Fruit fly (Drosophila melanogaster) whole organism, prepupa: Measurements from ENCODE around the gene Nhe2.
A peak's percentile ranks its signal among the peaks of the same experiment; 100 is the strongest.

Source experiments
- Blimp-1 ChIP-seq: fragments of 200-800 bp; sonication (Bioruptor generic); optimal IDR thresholded peaks from 3 replicates; lab custom pipeline; 2017; ENCODE audit warnings: missing biosample characterization, missing genetic modification characterization, mild to moderate bottlenecking, moderate library complexity, missing genetic modification reagents
- CG11762 ChIP-seq: fragments of 200-800 bp; sonication (Bioruptor generic); optimal IDR thresholded peaks from 3 replicates; lab custom pipeline; 2016; ENCODE audit warnings: missing biosample characterization, missing genetic modification characterization; ENCODE audit not compliant: insufficient read depth
- CG15336 ChIP-seq: fragments of 200-800 bp; sonication (Bioruptor generic); IDR thresholded peaks from 2 replicates; pipeline ENCODE4 v1.3.6; 2022; ENCODE audit warnings: missing biosample characterization, missing genetic modification characterization
- CG1621 ChIP-seq: fragments of 200-800 bp; sonication (Bioruptor generic); optimal IDR thresholded peaks from 3 replicates; lab custom pipeline; 2018; ENCODE audit warnings: missing biosample characterization, mild to moderate bottlenecking, missing genetic modification characterization
- CG16779 ChIP-seq: fragments of 200-800 bp; sonication (Bioruptor generic); optimal IDR thresholded peaks from 3 replicates; lab custom pipeline; 2017; ENCODE audit warnings: missing biosample characterization, mild to moderate bottlenecking, missing genetic modification characterization
- CG3032 ChIP-seq: fragments of 200-800 bp; optimal IDR thresholded peaks from 2 replicates; lab custom pipeline; 2019; ENCODE audit warnings: missing biosample characterization, mild to moderate bottlenecking, missing genetic modification characterization, moderate library complexity
- CG31627 ChIP-seq: fragments of 200-800 bp; sonication (Bioruptor generic); optimal IDR thresholded peaks from 3 replicates; lab custom pipeline; 2016; ENCODE audit warnings: missing biosample characterization, missing genetic modification characterization
- CG32006 ChIP-seq: fragments of 200-800 bp; sonication (Bioruptor generic); optimal IDR thresholded peaks from 3 replicates; lab custom pipeline; 2017; ENCODE audit warnings: missing biosample characterization, mild to moderate bottlenecking, missing genetic modification characterization
- CG34406 ChIP-seq: fragments of 200-800 bp; sonication (Bioruptor generic); optimal IDR thresholded peaks from 3 replicates; lab custom pipeline; 2016; ENCODE audit warnings: missing biosample characterization, missing genetic modification characterization
- CG3919 ChIP-seq: fragments of 200-800 bp; sonication (Bioruptor generic); optimal IDR thresholded peaks from 3 replicates; lab custom pipeline; 2016; ENCODE audit warnings: missing biosample characterization, missing genetic modification characterization
- CG6808 ChIP-seq: fragments of 200-800 bp; sonication (Bioruptor generic); optimal IDR thresholded peaks from 3 replicates; lab custom pipeline; 2017; ENCODE audit warnings: missing biosample characterization, missing genetic modification characterization, mild to moderate bottlenecking, moderate library complexity, missing genetic modification reagents
- CG6854 ChIP-seq: fragments of 200-800 bp; sonication (Bioruptor generic); optimal IDR thresholded peaks from 2 replicates; lab custom pipeline; 2017; ENCODE audit warnings: missing biosample characterization, mild to moderate bottlenecking, missing genetic modification characterization
- CG7368 ChIP-seq: fragments of 200-800 bp; sonication (Bioruptor generic); optimal IDR thresholded peaks from 3 replicates; lab custom pipeline; 2016; ENCODE audit warnings: missing biosample characterization, missing genetic modification characterization
- CG8119 ChIP-seq: fragments of 200-800 bp; sonication (Bioruptor generic); IDR thresholded peaks from 3 replicates; pipeline ENCODE4 v1.3.6; 2022; ENCODE audit warnings: missing biosample characterization, missing genetic modification characterization
- CG8319 ChIP-seq: fragments of 200-800 bp; sonication (Bioruptor generic); optimal IDR thresholded peaks from 3 replicates; lab custom pipeline; 2016; ENCODE audit warnings: missing biosample characterization, missing genetic modification characterization
- CG8632 ChIP-seq: fragments of 200-800 bp; sonication (Bioruptor generic); optimal IDR thresholded peaks from 3 replicates; lab custom pipeline; 2016; ENCODE audit warnings: missing biosample characterization, missing genetic modification characterization
- Eip75B ChIP-seq: fragments of 200-800 bp; sonication (Bioruptor generic); optimal IDR thresholded peaks from 3 replicates; lab custom pipeline; 2016; ENCODE audit warnings: missing biosample characterization, missing genetic modification characterization
- Eip78C ChIP-seq: fragments of 200-800 bp; sonication (Bioruptor generic); peaks from one replicate; lab custom pipeline; 2016; ENCODE audit warnings: missing biosample characterization, missing genetic modification characterization
- Eip93F ChIP-seq: fragments of 200-800 bp; sonication (Bioruptor generic); optimal IDR thresholded peaks from 2 replicates; lab custom pipeline; 2016; ENCODE audit warnings: missing biosample characterization, mild to moderate bottlenecking, missing genetic modification characterization
- Ets96B ChIP-seq: fragments of 200-800 bp; optimal IDR thresholded peaks from 2 replicates; lab custom pipeline; 2019; ENCODE audit warnings: missing biosample characterization, mild to moderate bottlenecking, missing genetic modification characterization, moderate library complexity
- Hr4 ChIP-seq: fragments of 200-800 bp; sonication (Bioruptor generic); optimal IDR thresholded peaks from 3 replicates; lab custom pipeline; 2016; ENCODE audit warnings: missing biosample characterization, missing genetic modification characterization
- Lpt ChIP-seq: fragments of 200-800 bp; sonication (Bioruptor generic); optimal IDR thresholded peaks from 3 replicates; lab custom pipeline; 2016; ENCODE audit warnings: missing biosample characterization, missing genetic modification characterization
- Met ChIP-seq: fragments of 200-800 bp; sonication (Bioruptor generic); optimal IDR thresholded peaks from 3 replicates; lab custom pipeline; 2016; ENCODE audit warnings: missing biosample characterization, missing genetic modification characterization
- OdsH ChIP-seq: fragments of 200-800 bp; sonication (Bioruptor generic); optimal IDR thresholded peaks from 3 replicates; lab custom pipeline; 2016; ENCODE audit warnings: missing biosample characterization, missing genetic modification characterization
- Smox ChIP-seq: fragments of 200-800 bp; sonication (Bioruptor generic); optimal IDR thresholded peaks from 3 replicates; lab custom pipeline; 2016; ENCODE audit warnings: missing biosample characterization, missing genetic modification characterization
- Sox102F ChIP-seq: fragments of 200-800 bp; sonication (Bioruptor generic); optimal IDR thresholded peaks from 2 replicates; lab custom pipeline; 2016; ENCODE audit warnings: missing biosample characterization, mild to moderate bottlenecking, missing genetic modification characterization
- Sox14 ChIP-seq: fragments of 200-800 bp; sonication (Bioruptor generic); optimal IDR thresholded peaks from 3 replicates; lab custom pipeline; 2016; ENCODE audit warnings: missing biosample characterization, missing genetic modification characterization
- Sox15 ChIP-seq: fragments of 200-800 bp; sonication (Bioruptor generic); optimal IDR thresholded peaks from 3 replicates; lab custom pipeline; 2016; ENCODE audit warnings: missing biosample characterization, missing genetic modification characterization
- achi ChIP-seq: fragments of 200-800 bp; sonication (Bioruptor generic); optimal IDR thresholded peaks from 3 replicates; lab custom pipeline; 2016; ENCODE audit warnings: missing biosample characterization, missing genetic modification characterization
- acj6 ChIP-seq: fragments of 200-800 bp; sonication (Bioruptor generic); optimal IDR thresholded peaks from 3 replicates; lab custom pipeline; 2016; ENCODE audit warnings: missing biosample characterization, missing genetic modification characterization
- dac ChIP-seq: fragments of 200-800 bp; sonication (Bioruptor generic); optimal IDR thresholded peaks from 2 replicates; lab custom pipeline; 2017; ENCODE audit warnings: missing biosample characterization, mild to moderate bottlenecking, missing genetic modification characterization
- eg ChIP-seq: fragments of 200-800 bp; sonication (Bioruptor generic); IDR thresholded peaks from 3 replicates; pipeline ENCODE4 v1.3.6; 2022; ENCODE audit warnings: missing biosample characterization, missing genetic modification characterization
- esn ChIP-seq: fragments of 200-800 bp; sonication (Bioruptor generic); optimal IDR thresholded peaks from 2 replicates; lab custom pipeline; 2016; ENCODE audit warnings: missing biosample characterization, mild to moderate bottlenecking, missing genetic modification characterization, moderate library complexity
- fd59A ChIP-seq: fragments of 200-800 bp; sonication (Bioruptor generic); optimal IDR thresholded peaks from 2 replicates; lab custom pipeline; 2017; ENCODE audit warnings: missing biosample characterization, mild to moderate bottlenecking, missing genetic modification characterization, missing genetic modification reagents
- fd85E ChIP-seq: fragments of 200-800 bp; sonication (Bioruptor generic); optimal IDR thresholded peaks from 3 replicates; lab custom pipeline; 2016; ENCODE audit warnings: missing biosample characterization, missing genetic modification characterization
- net ChIP-seq: fragments of 200-800 bp; sonication (Bioruptor generic); optimal IDR thresholded peaks from 3 replicates; lab custom pipeline; 2016; ENCODE audit warnings: missing biosample characterization, missing genetic modification characterization
- pdm3 ChIP-seq: fragments of 200-800 bp; sonication (Bioruptor generic); optimal IDR thresholded peaks from 3 replicates; lab custom pipeline; 2016; ENCODE audit warnings: missing biosample characterization, missing genetic modification characterization
- salr ChIP-seq, 2 experiments: fragments of 200-800 bp; sonication (Bioruptor generic); optimal IDR thresholded peaks; 3 replicates each; lab custom pipeline; 2016 to 2018; ENCODE audit warnings: missing biosample characterization in 2 of 2, missing genetic modification characterization in 2 of 2, mild to moderate bottlenecking in 1 of 2
- spab ChIP-seq: fragments of 200-800 bp; sonication (Bioruptor generic); optimal IDR thresholded peaks from 2 replicates; lab custom pipeline; 2017; ENCODE audit warnings: missing biosample characterization, mild to moderate bottlenecking, missing genetic modification characterization, missing genetic modification reagents
- ss ChIP-seq, 2 experiments: fragments of 200-800 bp; sonication (Bioruptor generic); optimal IDR thresholded peaks; 2 replicates in 1 of 2; 3 replicates in 1 of 2; lab custom pipeline; 2017 to 2018; ENCODE audit warnings: mild to moderate bottlenecking in 2 of 2, missing biosample characterization in 2 of 2, missing genetic modification characterization in 2 of 2, moderate library complexity in 1 of 2
- topi ChIP-seq: fragments of 200-800 bp; sonication (Bioruptor generic); optimal IDR thresholded peaks from 3 replicates; lab custom pipeline; 2016; ENCODE audit warnings: missing biosample characterization, missing genetic modification characterization
- vri ChIP-seq: fragments of 200-800 bp; sonication (Bioruptor generic); optimal IDR thresholded peaks from 3 replicates; lab custom pipeline; 2016; ENCODE audit warnings: missing biosample characterization, mild to moderate bottlenecking, missing genetic modification characterization

Nhe2 gene

dm6 chr2L:21113546-21113945 is 9.2 kb downstream of the Nhe2 start (continued):
- TF ChIP-seq spab (GFP tag; lab: Kevin White, UChicago) = no peak
- TF ChIP-seq Blimp-1 = no peak
- no peak for TF ChIP-seq Sox14 (GFP tag; lab: Kevin White, UChicago)
- TF ChIP-seq CG11762 = no peak
- TF ChIP-seq Eip78C = no peak

dm6 chr2L:21115687-21116086 is 11.3 kb downstream of the Nhe2 start:
- TF ChIP-seq fd59A (GFP tag; lab: Kevin White, UChicago) = no peak
- TF ChIP-seq Eip93F = no peak
- no peak for TF ChIP-seq CG6854 (GFP tag; lab: Kevin White, UChicago)
- TF ChIP-seq acj6 (GFP tag; lab: Kevin White, UChicago) = no peak

DNA sequence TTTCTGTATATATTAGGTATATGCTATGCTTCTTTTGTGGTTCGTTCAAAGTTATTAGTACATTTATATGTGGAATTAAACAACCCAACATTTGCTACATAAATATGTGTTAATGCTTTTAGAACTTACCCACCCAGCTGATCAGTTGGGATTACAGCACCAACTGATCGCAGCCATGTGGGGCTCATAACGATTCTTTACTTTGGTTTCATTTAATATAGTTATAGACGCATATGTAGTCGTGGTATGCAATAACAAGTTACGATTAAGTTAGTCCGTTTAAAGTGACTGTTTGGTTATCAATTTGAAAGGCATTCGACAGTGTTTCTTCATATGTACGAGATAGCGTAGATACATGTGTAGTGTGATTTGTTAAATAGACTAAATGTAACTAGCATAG is 31.4 kb downstream of the Nhe2 start:
- TF ChIP-seq net (no peak), salr (GFP tag; optimal IDR thresholded peaks at IDR 0.05; lab: Kevin White, UChicago) (no peak), OdsH (GFP tag; lab: Kevin White, UChicago) (no peak), Eip75B (GFP tag; lab: Kevin White, UChicago) (no peak), Met (no peak), Eip93F (no peak), pdm3 (GFP tag; lab: Kevin White, UChicago) (no peak), CG15336 (no peak), Hr4 (GFP tag; lab: Kevin White, UChicago) (no peak), achi (no peak), ss (GFP tag; optimal IDR thresholded peaks at IDR 0.05; lab: Kevin White, UChicago) (no peak), acj6 (GFP tag; lab: Kevin White, UChicago) (no peak), CG8632 (no peak), dac (no peak), Lpt (GFP tag; lab: Kevin White, UChicago) (no peak), Sox102F (GFP tag; lab: Kevin White, UChicago) (no peak), CG8319 (no peak), CG3919 (GFP tag; lab: Kevin White, UChicago) (no peak)
- TF ChIP-seq, all 60 proteins: peak for 0

dm6 chr2L:21141714-21142500 is 37.5 kb downstream of the Nhe2 start, which contains the start of gene Dap160:
Gene Dap160, minus strand, starts transcription at chr2L:21142347.
- TF ChIP-seq CG32006 = no peak
- TF ChIP-seq fd85E (GFP tag; lab: Kevin White, UChicago) = peak; percentile 36
- TF ChIP-seq Sox14 (GFP tag; lab: Kevin White, UChicago) = peak; percentile 9
- TF ChIP-seq esn = peak; percentile 12
- TF ChIP-seq, all 60 proteins: peak for 3

DNA sequence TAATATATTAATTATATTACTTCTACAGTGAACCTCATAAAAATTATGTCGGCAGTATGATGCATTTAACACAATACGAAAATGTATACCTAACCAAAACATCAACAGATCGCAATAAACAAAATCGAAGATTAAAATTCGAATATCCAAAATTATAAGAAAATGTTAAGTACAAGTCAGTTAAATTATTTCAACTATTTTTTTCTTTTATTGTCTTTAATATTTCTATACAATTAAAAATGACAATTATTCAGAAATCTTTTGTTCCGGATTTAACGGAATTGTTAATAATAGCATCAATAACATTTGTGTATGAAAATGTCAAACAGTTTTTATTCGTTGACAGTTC is 38.1 kb downstream of the Nhe2 start:
- no peak for TF ChIP-seq Met
- no peak for TF ChIP-seq Smox (GFP tag; lab: Kevin White, UChicago)
- TF ChIP-seq CG34406 (GFP tag; lab: Kevin White, UChicago) = no peak

- TF ChIP-seq Sox14 (GFP tag; lab: Kevin White, UChicago) (no peak), CG7368 (no peak), CG6808 (GFP tag; lab: Kevin White, UChicago) (no peak), Ets96B (tag; lab: Kevin White, UChicago) (no peak), vri (GFP tag; lab: Kevin White, UChicago) (no peak), CG8119 (no peak), Eip75B (GFP tag; lab: Kevin White, UChicago) (no peak), fd59A (GFP tag; lab: Kevin White, UChicago) (no peak), CG31627 (GFP tag; lab: Kevin White, UChicago) (peak; percentile 59), CG16779 (tag; lab: Kevin White, UChicago) (no peak), topi (GFP tag; lab: Kevin White, UChicago) (no peak), CG1621 (tag; lab: Kevin White, UChicago) (no peak), salr (GFP tag; optimal IDR thresholded peaks at IDR 0.05; lab: Kevin White, UChicago) (no peak), CG3919 (GFP tag; lab: Kevin White, UChicago) (no peak), Eip78C (peak; percentile 62), CG3032 (tag; lab: Kevin White, UChicago) (peak; percentile 42), Sox15 (peak; percentile 22), CG8632 (no peak), spab (GFP tag; lab: Kevin White, UChicago) (no peak), CG11762 (no peak), eg (GFP tag; lab: Robert Waterston, UW) (no peak)
These were observed 38.6 kb downstream of the Nhe2 start, which contains the start of gene pths for dm6 chr2L:21142972-21143385. Gene pths, plus strand, starts transcription at chr2L:21143229.
